Worm (Caenorhabditis elegans) whole organism, L2 larva: ENCODE measurements around the gene str-171.

Experiments used
- C34F6.9 ChIP-seq: fragments of 150-350 bp; optimal IDR thresholded peaks from 2 replicates; lab custom pipeline; 2014; ENCODE audit warnings: missing biosample characterization, missing genetic modification characterization
- F13H6.1 ChIP-seq: sonication (generic microtip); optimal IDR thresholded peaks from 2 replicates; lab custom pipeline; 2016; ENCODE audit warnings: missing genetic modification characterization, missing compliant biosample characterization
- Y55F3AM.14 ChIP-seq: fragments of 200-800 bp; sonication (Bioruptor generic); optimal IDR thresholded peaks from 2 replicates; lab custom pipeline; 2018; ENCODE audit warnings: mild to moderate bottlenecking, missing genetic modification characterization, missing compliant biosample characterization
- ZK546.5 ChIP-seq: sonication (generic microtip); optimal IDR thresholded peaks from 2 replicates; lab custom pipeline; 2017; ENCODE audit warnings: missing biosample characterization, missing genetic modification characterization
- alr-1 ChIP-seq: fragments of 150-350 bp; optimal IDR thresholded peaks from 2 replicates; lab custom pipeline; 2014; ENCODE audit warnings: missing biosample characterization, missing genetic modification characterization
- aly-2 ChIP-seq: fragments of 150-350 bp; optimal IDR thresholded peaks from 2 replicates; lab custom pipeline; 2014; ENCODE audit warnings: missing biosample characterization, missing genetic modification characterization
- ama-1 ChIP-seq: fragments of 150-350 bp; optimal IDR thresholded peaks from 2 replicates; lab custom pipeline; 2018; ENCODE audit warnings: inconsistent platforms
- blmp-1 ChIP-seq: sonication (generic microtip); optimal IDR thresholded peaks from 2 replicates; lab custom pipeline; 2017; ENCODE audit warnings: missing genetic modification characterization, mild to moderate bottlenecking, missing compliant biosample characterization, antibody characterized with exemption, moderate library complexity; ENCODE audit not compliant: insufficient read depth
- ceh-16 ChIP-seq: fragments of 150-350 bp; optimal IDR thresholded peaks from 2 replicates; lab custom pipeline; 2014; ENCODE audit warnings: missing biosample characterization, missing genetic modification characterization
- ceh-82 ChIP-seq: fragments of 150-350 bp; optimal IDR thresholded peaks from 2 replicates; lab custom pipeline; 2014; ENCODE audit warnings: missing biosample characterization, missing genetic modification characterization
- dmd-4 ChIP-seq: sonication (generic microtip); optimal IDR thresholded peaks from 2 replicates; lab custom pipeline; 2017; ENCODE audit warnings: missing biosample characterization, missing genetic modification characterization
- egl-27 ChIP-seq: sonication (generic microtip); optimal IDR thresholded peaks from 3 replicates; lab custom pipeline; 2017; ENCODE audit warnings: missing biosample characterization, missing genetic modification reagents, missing genetic modification characterization
- elt-1 ChIP-seq: fragments of 150-350 bp; optimal IDR thresholded peaks from 2 replicates; lab custom pipeline; 2014; ENCODE audit warnings: missing biosample characterization, missing genetic modification characterization
- elt-3 ChIP-seq: sonication (generic microtip); optimal IDR thresholded peaks from 2 replicates; lab custom pipeline; 2017; ENCODE audit warnings: missing biosample characterization, missing genetic modification characterization
- fos-1 ChIP-seq: fragments of 150-350 bp; optimal IDR thresholded peaks from 2 replicates; lab custom pipeline; 2014; ENCODE audit warnings: missing biosample characterization, missing genetic modification characterization
- gmeb-1 ChIP-seq: fragments of 150-350 bp; optimal IDR thresholded peaks from 2 replicates; lab custom pipeline; 2014; ENCODE audit warnings: missing biosample characterization, missing genetic modification characterization
- lin-11 ChIP-seq: fragments of 150-350 bp; sonication (generic microtip); optimal IDR thresholded peaks from 2 replicates; lab custom pipeline; 2014; ENCODE audit warnings: missing biosample characterization, missing genetic modification characterization, inconsistent platforms, mixed read lengths
- lin-13 ChIP-seq: fragments of 150-350 bp; optimal IDR thresholded peaks from 2 replicates; lab custom pipeline; 2014; ENCODE audit warnings: missing biosample characterization, missing genetic modification reagents, missing genetic modification characterization
- lin-39 ChIP-seq: fragments of 150-350 bp; optimal IDR thresholded peaks from 2 replicates; lab custom pipeline; 2014; ENCODE audit warnings: missing biosample characterization, missing genetic modification reagents, missing genetic modification characterization
- mab-5 ChIP-seq: fragments of 150-350 bp; optimal IDR thresholded peaks from 2 replicates; lab custom pipeline; 2014; ENCODE audit warnings: missing biosample characterization, missing genetic modification characterization
- mbf-1 ChIP-seq: sonication (generic microtip); optimal IDR thresholded peaks from 2 replicates; lab custom pipeline; 2017; ENCODE audit warnings: missing biosample characterization, missing genetic modification characterization
- mdl-1 ChIP-seq, 2 experiments: fragments of 150-350 bp in 1 of 2; sonication (generic microtip) in 1 of 2; optimal IDR thresholded peaks; 2 replicates each; lab custom pipeline; 2017; ENCODE audit warnings: missing biosample characterization in 2 of 2, missing genetic modification characterization in 2 of 2
- nhr-10 ChIP-seq: sonication (generic microtip); optimal IDR thresholded peaks from 2 replicates; lab custom pipeline; 2017; ENCODE audit warnings: missing biosample characterization, missing genetic modification characterization
- nhr-12 ChIP-seq: fragments of 150-350 bp; optimal IDR thresholded peaks from 2 replicates; lab custom pipeline; 2014; ENCODE audit warnings: missing biosample characterization, missing genetic modification characterization
- nhr-129 ChIP-seq: fragments of 150-350 bp; optimal IDR thresholded peaks from 2 replicates; lab custom pipeline; 2014; ENCODE audit warnings: missing biosample characterization, missing genetic modification characterization
- nhr-21 ChIP-seq: fragments of 150-350 bp; optimal IDR thresholded peaks from 2 replicates; lab custom pipeline; 2014; ENCODE audit warnings: missing biosample characterization, missing genetic modification characterization
- nhr-23 ChIP-seq: fragments of 150-350 bp; optimal IDR thresholded peaks from 2 replicates; lab custom pipeline; 2014; ENCODE audit warnings: missing biosample characterization, missing genetic modification reagents, missing genetic modification characterization
- nhr-237 ChIP-seq: fragments of 150-350 bp; optimal IDR thresholded peaks from 2 replicates; lab custom pipeline; 2014; ENCODE audit warnings: missing biosample characterization, missing genetic modification characterization
- nhr-25 ChIP-seq: fragments of 150-350 bp; sonication (generic microtip); optimal IDR thresholded peaks from 3 replicates; lab custom pipeline; 2014; ENCODE audit warnings: missing biosample characterization, missing genetic modification characterization
- nhr-6 ChIP-seq: fragments of 150-350 bp; optimal IDR thresholded peaks from 2 replicates; lab custom pipeline; 2014; ENCODE audit warnings: missing biosample characterization, missing genetic modification characterization
- nhr-77 ChIP-seq: fragments of 150-350 bp; optimal IDR thresholded peaks from 2 replicates; lab custom pipeline; 2014; ENCODE audit warnings: missing biosample characterization, missing genetic modification characterization
- peb-1 ChIP-seq: fragments of 150-350 bp; optimal IDR thresholded peaks from 2 replicates; lab custom pipeline; 2014; ENCODE audit warnings: missing biosample characterization, missing genetic modification characterization
- sem-4 ChIP-seq: fragments of 150-350 bp; optimal IDR thresholded peaks from 2 replicates; lab custom pipeline; 2014; ENCODE audit warnings: missing biosample characterization, missing genetic modification reagents, missing genetic modification characterization
- skn-1 ChIP-seq: sonication (generic microtip); optimal IDR thresholded peaks from 2 replicates; lab custom pipeline; 2017; ENCODE audit warnings: missing biosample characterization, missing genetic modification characterization
- sma-3 ChIP-seq: sonication (generic microtip); optimal IDR thresholded peaks from 2 replicates; lab custom pipeline; 2016; ENCODE audit warnings: missing genetic modification reagents, missing genetic modification characterization, missing compliant biosample characterization
- sma-9 ChIP-seq, 2 experiments: fragments of 150-350 bp in 1 of 2; sonication (generic microtip) in 1 of 2; optimal IDR thresholded peaks; 2 replicates each; lab custom pipeline; 2014 to 2016; ENCODE audit warnings: missing genetic modification characterization in 2 of 2, mild to moderate bottlenecking in 1 of 2, missing biosample characterization in 1 of 2, missing compliant biosample characterization in 1 of 2, missing genetic modification reagents in 1 of 2, moderate library complexity in 1 of 2
- snpc-4 ChIP-seq: fragments of 150-350 bp; optimal IDR thresholded peaks from 2 replicates; lab custom pipeline; 2014; ENCODE audit warnings: missing biosample characterization, missing genetic modification characterization
- unc-39 ChIP-seq: fragments of 150-350 bp; optimal IDR thresholded peaks from 2 replicates; lab custom pipeline; 2014; ENCODE audit warnings: missing biosample characterization, missing genetic modification characterization
- unc-55 ChIP-seq: fragments of 150-350 bp; sonication (generic microtip); optimal IDR thresholded peaks from 3 replicates; lab custom pipeline; 2014; ENCODE audit warnings: missing biosample characterization, missing genetic modification reagents, missing genetic modification characterization
- unc-62 ChIP-seq: fragments of 150-350 bp; optimal IDR thresholded peaks from 2 replicates; lab custom pipeline; 2014; ENCODE audit warnings: missing biosample characterization, missing genetic modification reagents, missing genetic modification characterization
- zag-1 ChIP-seq: fragments of 150-350 bp; optimal IDR thresholded peaks from 2 replicates; lab custom pipeline; 2014; ENCODE audit warnings: missing biosample characterization, missing genetic modification characterization
- ztf-1 ChIP-seq: fragments of 200-800 bp; sonication (Bioruptor generic); conservative IDR thresholded peaks from 2 replicates; pipeline ENCODE4 v1.3.6; 2022; ENCODE audit warnings: missing genetic modification characterization, missing compliant biosample characterization
- ztf-11 ChIP-seq: sonication (generic microtip); optimal IDR thresholded peaks from 2 replicates; lab custom pipeline; 2017; ENCODE audit warnings: missing biosample characterization, missing genetic modification characterization
- ztf-4 ChIP-seq: fragments of 150-350 bp; optimal IDR thresholded peaks from 2 replicates; lab custom pipeline; 2014; ENCODE audit warnings: missing biosample characterization, missing genetic modification characterization

str-171 gene

DNA sequence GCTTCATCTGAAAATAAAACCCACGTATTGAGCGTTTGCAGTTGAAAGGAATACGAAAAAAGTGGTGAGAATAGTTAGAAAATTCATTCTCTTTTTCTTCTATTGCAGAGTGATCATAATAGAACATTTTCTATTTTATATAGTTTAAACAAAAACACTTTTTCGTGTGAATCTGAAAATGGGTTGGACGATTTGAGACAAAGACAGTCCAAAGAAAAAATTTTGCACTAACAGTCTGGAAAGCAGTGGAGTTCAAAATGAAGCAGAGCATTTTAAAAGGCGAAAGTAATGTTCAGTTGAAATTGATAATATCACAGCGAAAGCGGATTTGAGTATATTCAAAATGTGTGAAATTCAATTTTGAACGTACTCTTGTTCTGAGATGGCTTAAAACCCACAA, 43.7 kb downstream of the str-171 start, which contains the start of gene C01G10.18:
TSS of gene C01G10.18 (minus strand) at position 101 of the 400 bp plus-strand sequence.
- no peak for TF ChIP-seq nhr-25 (tag; lab: Kevin White, UChicago)
- no peak for TF ChIP-seq ztf-1 (GFP tag; lab: Robert Waterston, UW)
- TF ChIP-seq nhr-23 (tag; lab: Kevin White, UChicago) = no peak
- no peak for TF ChIP-seq unc-55 (GFP tag; lab: Kevin White, UChicago)
- no peak for TF ChIP-seq nhr-237 (tag; lab: Kevin White, UChicago)
- no peak for TF ChIP-seq gmeb-1 (tag; lab: Kevin White, UChicago)
- no peak for TF ChIP-seq lin-13 (GFP tag; lab: Kevin White, UChicago)
- no peak for TF ChIP-seq alr-1 (tag; lab: Kevin White, UChicago)
- TF ChIP-seq sem-4 = no peak
- TF ChIP-seq C34F6.9 (tag; lab: Kevin White, UChicago) = no peak
- no peak for TF ChIP-seq nhr-21 (tag; lab: Kevin White, UChicago)
- no peak for TF ChIP-seq ceh-16 (tag; lab: Kevin White, UChicago)
- TF ChIP-seq blmp-1 (tag; lab: Kevin White, UChicago) = no peak
- no peak for TF ChIP-seq nhr-12 (tag; lab: Kevin White, UChicago)
- no peak for TF ChIP-seq mab-5 (tag; lab: Kevin White, UChicago)

DNA sequence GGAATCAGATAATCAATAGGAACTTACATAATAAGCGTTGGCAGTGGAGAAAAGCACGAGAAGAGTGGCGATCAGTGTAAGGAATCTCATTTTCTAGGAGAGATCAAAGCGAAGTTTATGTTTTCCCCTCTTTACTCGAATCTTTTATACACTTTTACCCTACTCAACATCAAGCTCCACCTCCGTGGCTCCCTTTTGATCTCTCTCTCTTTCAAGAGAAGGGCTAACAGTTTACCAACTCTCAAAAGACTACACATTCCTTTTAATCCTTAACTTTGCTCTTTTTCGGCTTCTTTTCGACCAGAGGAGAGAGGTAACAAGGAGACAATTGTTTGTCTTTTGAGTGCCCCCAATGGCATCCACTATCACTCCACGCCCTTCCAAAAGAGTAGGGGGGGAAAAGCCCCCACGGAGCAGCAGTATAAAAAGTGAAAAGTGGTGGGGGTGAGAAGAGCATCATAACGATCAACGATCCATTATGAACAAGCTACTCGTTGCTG, 45.1 kb downstream of the str-171 start, which contains the start of the genes C01G10.15 and C01G10.6:
TSS of gene C01G10.15 (minus strand) at position 101 of the 500 bp plus-strand sequence.
TSS of gene C01G10.6 (plus strand) at position 450 of the 500 bp plus-strand sequence.
- no peak for TF ChIP-seq fos-1 (tag; lab: Kevin White, UChicago)
- TF ChIP-seq nhr-10 (tag; lab: Kevin White, UChicago) = no peak
- TF ChIP-seq mdl-1 (tag; optimal IDR thresholded peaks at IDR 0.05; lab: Kevin White, UChicago) = no peak
- no peak for TF ChIP-seq elt-1 (tag; lab: Kevin White, UChicago)
- no peak for TF ChIP-seq egl-27 (tag; lab: Kevin White, UChicago)
- no peak for TF ChIP-seq mbf-1 (tag; lab: Kevin White, UChicago)
- peak; percentile 0 for TF ChIP-seq sma-9 (GFP tag; optimal IDR thresholded peaks at IDR 0.05; lab: Kevin White, UChicago)
- TF ChIP-seq sma-9 (tag; optimal IDR thresholded peaks at IDR 0.05; lab: Kevin White, UChicago) = no peak
- TF ChIP-seq, all 48 proteins: peak for 1

DNA sequence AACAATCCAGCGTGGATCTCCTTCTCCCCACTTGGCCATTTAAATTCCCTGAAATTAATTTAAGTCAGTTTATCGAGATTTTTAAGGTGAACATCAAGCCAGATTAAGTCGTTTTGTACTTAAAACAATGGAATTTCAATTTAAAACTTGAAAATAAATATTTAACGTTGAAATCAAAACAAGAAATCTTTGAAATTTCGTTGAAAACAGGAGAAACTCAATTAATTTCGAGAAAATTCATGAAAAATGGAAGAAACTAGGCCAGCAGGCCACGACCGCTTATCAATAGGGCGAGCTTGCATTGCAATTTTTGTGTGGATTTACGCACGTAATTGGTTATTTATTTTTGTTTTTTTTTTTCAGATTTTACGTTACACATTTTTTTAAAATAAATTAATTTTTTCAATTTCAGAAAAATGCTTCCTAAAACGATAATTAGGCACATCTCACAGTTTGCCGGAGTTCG, 47.0 kb downstream of the str-171 start, which contains the start of the genes ahsa-1 and C01G10.7:
TSS of gene ahsa-1 (minus strand) at position 51 of the 466 bp plus-strand sequence.
TSS of gene C01G10.7 (plus strand) at position 413 of the 466 bp plus-strand sequence.
- TF ChIP-seq blmp-1 (tag; lab: Kevin White, UChicago) (peak; percentile 64), ceh-82 (tag; lab: Kevin White, UChicago) (peak; percentile 15), lin-39 (tag; lab: Kevin White, UChicago) (no peak), egl-27 (tag; lab: Kevin White, UChicago) (peak; percentile 52), nhr-12 (tag; lab: Kevin White, UChicago) (no peak), ztf-4 (tag; lab: Kevin White, UChicago) (peak; percentile 79), snpc-4 (tag; lab: Kevin White, UChicago) (peak; percentile 81), peb-1 (tag; lab: Kevin White, UChicago) (no peak), aly-2 (no peak), skn-1 (tag; lab: Kevin White, UChicago) (peak; percentile 56), sem-4 (peak; percentile 76), F13H6.1 (peak; percentile 86), nhr-25 (tag; lab: Kevin White, UChicago) (no peak), nhr-23 (tag; lab: Kevin White, UChicago) (no peak), ztf-1 (GFP tag; lab: Robert Waterston, UW) (no peak), sma-9 (GFP tag; optimal IDR thresholded peaks at IDR 0.05; lab: Kevin White, UChicago) (peak; percentile 88), sma-9 (tag; optimal IDR thresholded peaks at IDR 0.05; lab: Kevin White, UChicago) (no peak), alr-1 (tag; lab: Kevin White, UChicago) (no peak), ZK546.5 (peak; percentile 42), lin-13 (GFP tag; lab: Kevin White, UChicago) (peak; percentile 86), nhr-129 (peak; percentile 78), zag-1 (tag; lab: Kevin White, UChicago) (peak; percentile 30), lin-11 (tag; lab: Kevin White, UChicago) (peak; percentile 47), ama-1 (lab: Kevin White, UChicago) (no peak), sma-3 (GFP tag; lab: Kevin White, UChicago) (peak; percentile 95), mdl-1 (tag; optimal IDR thresholded peaks at IDR 0.05; lab: Kevin White, UChicago) (peak in 1 of 2 experiments; percentile 6), mbf-1 (tag; lab: Kevin White, UChicago) (no peak), dmd-4 (no peak), Y55F3AM.14 (no peak), elt-3 (tag; lab: Kevin White, UChicago) (no peak), C34F6.9 (tag; lab: Kevin White, UChicago) (peak; percentile 98), unc-55 (GFP tag; lab: Kevin White, UChicago) (peak; percentile 98), ceh-16 (tag; lab: Kevin White, UChicago) (peak; percentile 36), unc-39 (tag; lab: Kevin White, UChicago) (no peak), fos-1 (tag; lab: Kevin White, UChicago) (peak; percentile 80), nhr-6 (tag; lab: Kevin White, UChicago) (no peak), ztf-11 (tag; lab: Kevin White, UChicago) (no peak), unc-62 (GFP tag; lab: Kevin White, UChicago) (no peak), mab-5 (tag; lab: Kevin White, UChicago) (peak; percentile 80), nhr-237 (tag; lab: Kevin White, UChicago) (peak; percentile 23), nhr-10 (tag; lab: Kevin White, UChicago) (no peak), nhr-77 (tag; lab: Kevin White, UChicago) (peak; percentile 78), nhr-21 (tag; lab: Kevin White, UChicago) (no peak)
